Fruit fly (Drosophila melanogaster): Measurements from ENCODE around the gene eyg.

eyg gene

DNA sequence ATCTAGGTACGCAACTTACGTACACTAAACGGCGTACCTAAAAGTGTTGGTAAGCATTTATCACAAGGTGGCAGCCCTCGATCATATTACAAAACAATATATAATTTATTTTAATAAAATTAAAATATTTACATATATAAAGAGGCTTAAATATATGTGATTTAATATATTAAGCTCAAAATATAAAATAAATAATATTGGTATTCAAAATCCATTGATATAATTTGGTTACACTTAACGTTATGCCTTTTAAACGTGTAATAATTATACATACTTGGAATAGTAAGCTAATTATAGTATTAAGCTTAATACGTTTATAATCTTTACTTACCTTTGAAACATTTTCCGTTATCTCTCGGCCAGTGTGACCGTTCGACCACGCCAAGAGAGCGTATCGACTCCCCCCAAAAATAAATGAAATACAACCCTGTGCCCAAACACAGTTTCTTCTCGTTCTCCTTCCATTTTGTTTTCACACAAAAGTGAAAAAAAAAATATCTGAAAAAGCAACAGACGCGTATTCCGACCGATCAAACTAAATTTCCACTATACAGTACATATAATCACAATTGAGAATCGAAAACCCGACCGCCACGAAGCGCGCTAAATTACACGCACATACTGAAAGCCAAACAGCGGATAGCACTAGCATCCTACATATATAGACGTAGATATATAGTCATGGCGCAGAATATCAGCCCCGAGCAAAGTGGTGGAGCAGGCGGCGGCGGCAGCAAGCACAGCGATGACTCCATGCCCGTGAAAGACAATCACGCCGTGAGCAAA is 36.2 kb upstream of the eyg start, which contains the start of the genes CG10646 and vih (continued):
- TF ChIP-seq HLHmδ (GFP tag; optimal IDR thresholded peaks at IDR 0.05) = no peak
- no peak for TF ChIP-seq CG10959 (GFP tag; IDR thresholded peaks at IDR 0.05)
- TF ChIP-seq CG12236 (GFP tag; optimal IDR thresholded peaks at IDR 0.05) = no peak
- TF ChIP-seq ttk (GFP tag; IDR thresholded peaks at IDR 0.05) = no peak; the same call in 1 of the 2 replicates
- TF ChIP-seq so (GFP tag; IDR thresholded peaks at IDR 0.05) = no peak
- peak; percentile 45 for TF ChIP-seq sug (tag; optimal IDR thresholded peaks at IDR 0.05)
- TF ChIP-seq CG9215 (GFP tag; IDR thresholded peaks at IDR 0.05) = no peak
- TF ChIP-seq MESR4 (GFP tag; optimal IDR thresholded peaks at IDR 0.05) = peak; percentile 96
- no peak for TF ChIP-seq sc (optimal IDR thresholded peaks at IDR 0.05)
- no peak for TF ChIP-seq sc (GFP tag; optimal IDR thresholded peaks at IDR 0.05)
- TF ChIP-seq CG7357 (GFP tag; IDR thresholded peaks at IDR 0.05) = no peak
- TF ChIP-seq crc (GFP tag; optimal IDR thresholded peaks at IDR 0.05) = no peak
- TF ChIP-seq CG7963 (GFP tag; IDR thresholded peaks at IDR 0.05; ENCODE audit: partially characterized antibody) = no peak
- peak; percentile 9 for TF ChIP-seq CG15696 (tag; optimal IDR thresholded peaks at IDR 0.05)
- TF ChIP-seq Nf-YB (GFP tag; optimal IDR thresholded peaks at IDR 0.05) = peak; percentile 15
- TF ChIP-seq knrl (GFP tag; IDR thresholded peaks at IDR 0.05; ENCODE audit: partially characterized antibody) = 0 out of 3 replicates have a peak, but pooled peaks have one; percentile 23
- peak; percentile 9; the same call in 1 of the 2 replicates for TF ChIP-seq vvl (GFP tag; IDR thresholded peaks at IDR 0.05)
- no peak for TF ChIP-seq Dll (GFP tag; IDR thresholded peaks at IDR 0.05; ENCODE audit: partially characterized antibody)
- no peak for TF ChIP-seq CG15073 (GFP tag; optimal IDR thresholded peaks at IDR 0.05)
- peak; percentile 70 for TF ChIP-seq Meics (GFP tag; optimal IDR thresholded peaks at IDR 0.05)
- TF ChIP-seq Ets97D (GFP tag; optimal IDR thresholded peaks at IDR 0.05) = peak; percentile 88
- peak in 1 of 2 experiments; percentile 49 for TF ChIP-seq Hr51 (GFP tag; optimal IDR thresholded peaks at IDR 0.05)
- peak; percentile 91 for TF ChIP-seq CG10267 (tag; optimal IDR thresholded peaks at IDR 0.05)
- TF ChIP-seq CG6854 (GFP tag; optimal IDR thresholded peaks at IDR 0.05) = no peak
- TF ChIP-seq Mes4 (GFP tag; optimal IDR thresholded peaks at IDR 0.05) = no peak
- no peak for TF ChIP-seq CG12769 (tag; optimal IDR thresholded peaks at IDR 0.05)
- no peak for TF ChIP-seq Hr39 (optimal IDR thresholded peaks at IDR 0.05)
- peak; percentile 20 for TF ChIP-seq unpg (GFP tag; optimal IDR thresholded peaks at IDR 0.05)
- TF ChIP-seq CG12155 (GFP tag; optimal IDR thresholded peaks at IDR 0.05) = peak; percentile 63
- TF ChIP-seq CG5953 (GFP tag; IDR thresholded peaks at IDR 0.05) = no peak
- peak; percentile 90 for TF ChIP-seq phol (tag; optimal IDR thresholded peaks at IDR 0.05)
- peak; percentile 29 for TF ChIP-seq Camta (GFP tag; optimal IDR thresholded peaks at IDR 0.05)
- peak; percentile 60 for TF ChIP-seq CG18262 (tag; optimal IDR thresholded peaks at IDR 0.05)
- no peak for TF ChIP-seq CG6272 (GFP tag; IDR thresholded peaks at IDR 0.05)
- TF ChIP-seq Sry-β (GFP tag; optimal IDR thresholded peaks at IDR 0.05) = peak; percentile 42
- no peak for TF ChIP-seq ac (GFP tag; optimal IDR thresholded peaks at IDR 0.05)
- no peak for TF ChIP-seq Stat92E (GFP tag; optimal IDR thresholded peaks at IDR 0.05)
- peak; percentile 22 for TF ChIP-seq zfh2 (GFP tag; optimal IDR thresholded peaks at IDR 0.05)
- peak; percentile 61 for TF ChIP-seq CG13424 (tag; optimal IDR thresholded peaks at IDR 0.05)
- no peak for TF ChIP-seq Blimp-1 (GFP tag; optimal IDR thresholded peaks at IDR 0.05)
- TF ChIP-seq insv (GFP tag; optimal IDR thresholded peaks at IDR 0.05) = peak in 1 of 2 experiments; percentile 39
- no peak for TF ChIP-seq otp (GFP tag; IDR thresholded peaks at IDR 0.05)
- TF ChIP-seq CG6254 (GFP tag; optimal IDR thresholded peaks at IDR 0.05) = no peak
- TF ChIP-seq CG10321 (GFP tag; IDR thresholded peaks at IDR 0.05) = no peak
- no peak for TF ChIP-seq br (optimal IDR thresholded peaks at IDR 0.05)
- no peak for TF ChIP-seq CG6654 (GFP tag; optimal IDR thresholded peaks at IDR 0.05)
- peak; percentile 37 for TF ChIP-seq gsb-n (tag; optimal IDR thresholded peaks at IDR 0.05)
- no peak for TF ChIP-seq bowl (GFP tag; IDR thresholded peaks at IDR 0.05)
- TF ChIP-seq Six4 (GFP tag; optimal IDR thresholded peaks at IDR 0.05) = peak; percentile 55
- TF ChIP-seq Oaz (GFP tag; IDR thresholded peaks at IDR 0.05) = no peak
